Worm (Caenorhabditis elegans): ENCODE measurements around the gene bcmo-1.

The bcmo-1 gene

DNA sequence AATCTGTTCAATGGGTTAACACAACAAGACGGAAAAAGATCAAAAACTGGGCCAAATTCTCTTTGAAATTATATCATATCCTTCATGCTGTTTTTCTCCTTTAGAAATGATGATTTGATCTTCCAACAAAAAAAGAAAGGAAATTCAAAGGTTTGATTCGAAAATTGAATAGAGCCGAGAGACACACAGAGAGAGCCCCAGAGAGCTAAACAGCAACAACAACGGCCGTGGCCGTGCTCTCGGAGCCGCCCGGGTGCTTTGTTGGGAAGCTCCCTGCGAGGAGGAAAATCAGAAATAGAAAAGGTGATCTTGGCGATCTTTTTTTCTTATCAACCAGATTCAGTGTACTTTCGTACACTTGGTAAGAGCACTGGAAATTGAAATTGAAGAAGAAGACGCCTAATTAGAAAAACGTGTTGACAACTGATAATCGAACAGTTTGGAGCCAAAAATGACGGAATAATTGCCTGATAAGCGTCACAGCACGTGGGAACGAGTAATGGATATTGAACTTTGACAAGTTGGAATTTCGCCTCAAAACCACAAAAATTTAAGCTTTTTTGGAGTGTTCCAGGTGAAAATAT lies 33.2 kb upstream of the bcmo-1 start:
- TF ChIP-seq ceh-82 (tag; optimal IDR thresholded peaks at IDR 0.05) (no peak), nhr-237 (tag; optimal IDR thresholded peaks at IDR 0.05) (no peak), ZK546.5 (tag; optimal IDR thresholded peaks at IDR 0.05) (no peak), elt-1 (tag; optimal IDR thresholded peaks at IDR 0.05) (no peak), lin-39 (tag; optimal IDR thresholded peaks at IDR 0.05) (no peak), lsy-12 (tag; optimal IDR thresholded peaks at IDR 0.05) (no peak), nhr-23 (tag; optimal IDR thresholded peaks at IDR 0.05) (no peak), egl-5 (tag; optimal IDR thresholded peaks at IDR 0.05) (no peak), ztf-4 (tag; optimal IDR thresholded peaks at IDR 0.05) (no peak), sea-2 (GFP tag; optimal IDR thresholded peaks at IDR 0.05) (no peak), zag-1 (tag; optimal IDR thresholded peaks at IDR 0.05) (no peak), ztf-11 (tag; optimal IDR thresholded peaks at IDR 0.05) (no peak), aly-2 (tag; optimal IDR thresholded peaks at IDR 0.05) (no peak), daf-12 (tag; optimal IDR thresholded peaks at IDR 0.05) (no peak), unc-39 (tag; optimal IDR thresholded peaks at IDR 0.05) (no peak), fos-1 (tag; optimal IDR thresholded peaks at IDR 0.05) (no peak), nhr-77 (tag; optimal IDR thresholded peaks at IDR 0.05) (no peak), tbx-2 (tag; optimal IDR thresholded peaks at IDR 0.05) (no peak), nhr-43 (tag; optimal IDR thresholded peaks at IDR 0.05; ENCODE audit: poor library complexity, severe bottlenecking) (peak; percentile 16), elt-2 (tag; optimal IDR thresholded peaks at IDR 0.05) (peak; percentile 88), hmg-11 (tag; optimal IDR thresholded peaks at IDR 0.05) (peak; percentile 9), nfya-1 (tag; optimal IDR thresholded peaks at IDR 0.05; ENCODE audit: insufficient read depth) (peak; percentile 6), ceh-16 (tag; optimal IDR thresholded peaks at IDR 0.05) (no peak), nhr-76 (tag; optimal IDR thresholded peaks at IDR 0.05) (no peak), lin-15B (tag; optimal IDR thresholded peaks at IDR 0.05) (peak; percentile 8), nhr-12 (tag; optimal IDR thresholded peaks at IDR 0.05) (no peak), elt-3 (tag; optimal IDR thresholded peaks at IDR 0.05) (no peak), ceh-9 (tag; optimal IDR thresholded peaks at IDR 0.05) (no peak), skn-1 (tag; optimal IDR thresholded peaks at IDR 0.05) (no peak), egl-27 (tag; optimal IDR thresholded peaks at IDR 0.05) (no peak), nhr-67 (tag; optimal IDR thresholded peaks at IDR 0.05) (no peak), fkh-2 (tag; optimal IDR thresholded peaks at IDR 0.05) (no peak), pha-4 (tag; optimal IDR thresholded peaks at IDR 0.05) (peak; percentile 54), unc-62 (GFP tag; optimal IDR thresholded peaks at IDR 0.05) (no peak), R02D3.7 (tag; optimal IDR thresholded peaks at IDR 0.05) (no peak), mdl-1 (tag; optimal IDR thresholded peaks at IDR 0.05) (no peak), eor-1 (tag; optimal IDR thresholded peaks at IDR 0.05) (no peak), ama-1 (optimal IDR thresholded peaks at IDR 0.05) (peak; percentile 78), nhr-11 (tag; optimal IDR thresholded peaks at IDR 0.05) (no peak), nhr-25 (tag; optimal IDR thresholded peaks at IDR 0.05) (no peak), ceh-28 (tag; optimal IDR thresholded peaks at IDR 0.05) (no peak), pqm-1 (tag; optimal IDR thresholded peaks at IDR 0.05) (peak; percentile 94), fkh-10 (GFP tag; optimal IDR thresholded peaks at IDR 0.05) (peak; percentile 34), snpc-4 (tag; optimal IDR thresholded peaks at IDR 0.05) (no peak), jun-1 (tag; optimal IDR thresholded peaks at IDR 0.05) (peak; percentile 57), nhr-28 (tag; optimal IDR thresholded peaks at IDR 0.05) (no peak), mml-1 (tag; optimal IDR thresholded peaks at IDR 0.05) (no peak)

DNA sequence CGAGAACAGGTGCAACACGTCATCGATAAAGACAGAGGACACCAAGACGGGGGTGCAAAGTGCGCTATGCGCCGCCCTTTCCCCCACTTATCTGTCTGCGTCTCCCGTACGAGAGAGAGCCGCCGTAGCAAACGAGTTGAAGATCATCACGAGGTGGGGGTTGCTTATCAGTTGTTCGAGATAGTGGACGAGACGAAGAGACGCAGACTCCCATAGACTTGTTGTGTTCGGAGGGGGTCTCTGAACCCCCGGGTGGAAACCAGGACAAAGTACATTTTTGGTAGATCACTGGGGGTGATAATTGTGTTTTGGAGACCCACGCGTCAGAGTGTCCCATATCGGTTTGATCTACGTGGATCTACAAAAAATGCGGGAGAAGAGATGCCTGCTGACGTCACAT lies 31.7 kb upstream of the bcmo-1 start:
- peak; percentile 90 for TF ChIP-seq nfya-1 (tag; optimal IDR thresholded peaks at IDR 0.05; ENCODE audit: insufficient read depth)
- TF ChIP-seq ztf-4 (tag; optimal IDR thresholded peaks at IDR 0.05) = peak; percentile 80
- peak; percentile 24 for TF ChIP-seq lin-15B (tag; optimal IDR thresholded peaks at IDR 0.05)
- no peak for TF ChIP-seq nhr-237 (tag; optimal IDR thresholded peaks at IDR 0.05)
- TF ChIP-seq egl-27 (tag; optimal IDR thresholded peaks at IDR 0.05) = peak; percentile 58
- TF ChIP-seq hmg-11 (tag; optimal IDR thresholded peaks at IDR 0.05) = peak; percentile 2
- no peak for TF ChIP-seq fkh-2 (tag; optimal IDR thresholded peaks at IDR 0.05)
- TF ChIP-seq R02D3.7 (tag; optimal IDR thresholded peaks at IDR 0.05) = peak; percentile 49
- peak; percentile 58 for TF ChIP-seq tbx-2 (tag; optimal IDR thresholded peaks at IDR 0.05)
- peak; percentile 68 for TF ChIP-seq elt-1 (tag; optimal IDR thresholded peaks at IDR 0.05)
- peak; percentile 95 for TF ChIP-seq elt-2 (tag; optimal IDR thresholded peaks at IDR 0.05)
- TF ChIP-seq sea-2 (GFP tag; optimal IDR thresholded peaks at IDR 0.05) = no peak
- no peak for TF ChIP-seq lin-39 (tag; optimal IDR thresholded peaks at IDR 0.05)
- TF ChIP-seq snpc-4 (tag; optimal IDR thresholded peaks at IDR 0.05) = peak; percentile 48
- no peak for TF ChIP-seq fkh-10 (GFP tag; optimal IDR thresholded peaks at IDR 0.05)
- peak; percentile 5 for TF ChIP-seq nhr-28 (tag; optimal IDR thresholded peaks at IDR 0.05)
- TF ChIP-seq lsy-12 (tag; optimal IDR thresholded peaks at IDR 0.05) = peak; percentile 71
- TF ChIP-seq nhr-76 (tag; optimal IDR thresholded peaks at IDR 0.05) = no peak
- no peak for TF ChIP-seq mml-1 (tag; optimal IDR thresholded peaks at IDR 0.05)
- peak; percentile 87 for TF ChIP-seq nhr-25 (tag; optimal IDR thresholded peaks at IDR 0.05)
- TF ChIP-seq ztf-11 (tag; optimal IDR thresholded peaks at IDR 0.05) = no peak
- TF ChIP-seq ama-1 (optimal IDR thresholded peaks at IDR 0.05) = no peak
- no peak for TF ChIP-seq aly-2 (tag; optimal IDR thresholded peaks at IDR 0.05)
- TF ChIP-seq fos-1 (tag; optimal IDR thresholded peaks at IDR 0.05) = peak; percentile 14
- peak; percentile 73 for TF ChIP-seq ceh-28 (tag; optimal IDR thresholded peaks at IDR 0.05)
- no peak for TF ChIP-seq skn-1 (tag; optimal IDR thresholded peaks at IDR 0.05)
- no peak for TF ChIP-seq eor-1 (tag; optimal IDR thresholded peaks at IDR 0.05)
- TF ChIP-seq ceh-16 (tag; optimal IDR thresholded peaks at IDR 0.05) = no peak
- TF ChIP-seq egl-5 (tag; optimal IDR thresholded peaks at IDR 0.05) = no peak
- TF ChIP-seq zag-1 (tag; optimal IDR thresholded peaks at IDR 0.05) = no peak
- peak; percentile 87 for TF ChIP-seq jun-1 (tag; optimal IDR thresholded peaks at IDR 0.05)
- peak; percentile 87 for TF ChIP-seq nhr-23 (tag; optimal IDR thresholded peaks at IDR 0.05)
- no peak for TF ChIP-seq unc-62 (GFP tag; optimal IDR thresholded peaks at IDR 0.05)
- peak; percentile 82 for TF ChIP-seq pha-4 (tag; optimal IDR thresholded peaks at IDR 0.05)
- TF ChIP-seq nhr-12 (tag; optimal IDR thresholded peaks at IDR 0.05) = no peak
- TF ChIP-seq mdl-1 (tag; optimal IDR thresholded peaks at IDR 0.05) = peak; percentile 76
- no peak for TF ChIP-seq unc-39 (tag; optimal IDR thresholded peaks at IDR 0.05)
- no peak for TF ChIP-seq daf-12 (tag; optimal IDR thresholded peaks at IDR 0.05)

Measured in whole organism, L3 larva.